Fruit fly (Drosophila melanogaster): ENCODE data around the gene CG43773.

- no peak for TF ChIP-seq nom (GFP tag; optimal IDR thresholded peaks at IDR 0.05)
- no peak for TF ChIP-seq cato (GFP tag; optimal IDR thresholded peaks at IDR 0.05; ENCODE audit: borderline replicate concordance)
- TF ChIP-seq ro (GFP tag; IDR thresholded peaks at IDR 0.05): no peak
- TF ChIP-seq CG16779 (GFP tag; IDR thresholded peaks at IDR 0.05): no peak
- TF ChIP-seq CG10543 (GFP tag; optimal IDR thresholded peaks at IDR 0.05): no peak
- no peak for TF ChIP-seq gro (GFP tag; optimal IDR thresholded peaks at IDR 0.05)
- no peak for TF ChIP-seq CG15696 (tag; optimal IDR thresholded peaks at IDR 0.05)
- no peak for TF ChIP-seq CG4282 (GFP tag; optimal IDR thresholded peaks at IDR 0.05)
Observed at dm6 chr2L:3999718-4000117, 7.8 kb upstream of the CG43773 start, which contains the start of gene CG43797.

All from whole organism, embryonic.